Worm (Caenorhabditis elegans) whole organism, dauer: ENCODE data around the gene W03A5.2.

ENCODE experiments used
- unc-62 ChIP-seq: sonication (generic microtip); optimal IDR thresholded peaks from 2 replicates; lab custom pipeline; 2017; ENCODE audit warnings: missing biosample characterization, missing genetic modification reagents, missing genetic modification characterization

W03A5.2 gene

DNA sequence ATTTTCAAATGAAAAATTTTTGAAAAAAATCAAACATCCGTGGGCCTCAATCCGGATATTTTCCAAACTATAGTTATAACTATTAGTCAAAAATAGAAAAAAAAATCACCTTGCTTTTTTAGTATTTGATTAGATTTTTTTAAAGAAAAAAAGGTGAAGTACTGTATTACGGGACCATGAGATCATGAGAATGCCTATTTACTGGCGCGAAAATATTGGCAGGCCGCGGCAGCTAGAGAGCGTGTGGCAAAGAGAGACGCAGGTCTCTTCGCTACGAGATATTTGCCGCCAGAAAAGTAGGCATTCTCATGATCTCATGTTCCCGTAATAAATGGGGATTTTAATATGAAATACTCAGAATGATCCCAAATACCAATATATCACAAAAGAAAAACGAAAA lies 836 bp upstream of the W03A5.2 start:
- TF ChIP-seq unc-62 = no peak

DNA sequence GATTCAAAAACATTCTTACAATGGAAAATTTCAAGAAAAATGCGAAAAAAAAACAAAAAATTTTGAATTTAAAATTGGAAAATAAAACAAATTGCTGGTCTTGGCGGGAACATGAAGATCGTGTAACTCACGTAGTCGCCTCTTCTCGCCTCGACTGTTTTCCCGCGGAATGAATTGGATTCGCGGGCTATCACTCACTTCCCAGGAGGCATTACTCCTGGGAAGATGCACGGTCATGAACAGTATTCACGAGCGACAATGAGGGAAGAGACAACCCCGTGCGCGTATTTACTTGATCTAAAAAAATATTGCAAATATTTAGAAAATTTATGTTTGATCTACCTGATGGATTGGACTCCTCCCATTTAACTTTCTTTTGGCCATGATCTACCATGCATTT lies 480 bp downstream of the W03A5.2 start:
- no peak for TF ChIP-seq unc-62

DNA sequence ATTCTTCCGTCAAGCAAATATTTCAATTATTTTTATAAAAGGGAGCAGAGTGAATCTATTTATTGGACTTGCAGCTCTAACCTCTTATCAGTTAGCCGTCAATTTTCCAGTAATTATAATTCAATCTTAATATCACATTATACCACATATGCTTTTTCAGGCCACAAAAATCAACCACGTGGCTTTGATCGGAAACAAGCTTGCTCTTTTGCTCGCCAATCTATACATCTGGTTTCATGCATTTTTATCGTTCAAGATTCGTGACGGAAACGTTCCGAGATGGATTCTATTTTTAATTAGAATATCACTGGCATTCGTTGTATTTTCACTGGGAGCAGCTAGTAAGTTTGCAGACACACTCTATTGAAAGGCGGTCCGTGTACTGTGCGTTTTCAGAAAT lies 1.2 kb downstream of the W03A5.2 start:
- TF ChIP-seq unc-62 = no peak

DNA sequence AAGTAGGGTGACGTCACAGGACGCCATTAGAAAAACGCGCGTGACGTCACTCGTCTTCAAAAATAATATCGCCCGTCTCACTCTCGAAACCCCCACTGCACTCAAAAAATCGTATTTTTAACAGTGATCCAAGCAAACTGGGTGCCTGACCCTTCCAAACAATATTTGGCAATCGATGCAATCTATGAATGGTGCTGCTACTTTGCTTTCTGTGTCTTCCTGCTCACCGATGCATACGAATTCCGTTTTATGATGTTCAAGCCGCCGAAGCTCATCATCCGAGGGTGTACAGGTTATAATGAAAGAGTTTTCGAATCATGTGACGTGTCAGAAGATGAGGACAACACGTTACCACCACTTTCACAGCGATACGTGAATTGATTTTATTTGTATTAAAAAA lies 1.8 kb downstream of the W03A5.2 start, which contains the start of gene W03A5.1:
Gene W03A5.1 (plus strand): TSS at position 301 of the 400 bp plus-strand sequence.
- no peak for TF ChIP-seq unc-62

DNA sequence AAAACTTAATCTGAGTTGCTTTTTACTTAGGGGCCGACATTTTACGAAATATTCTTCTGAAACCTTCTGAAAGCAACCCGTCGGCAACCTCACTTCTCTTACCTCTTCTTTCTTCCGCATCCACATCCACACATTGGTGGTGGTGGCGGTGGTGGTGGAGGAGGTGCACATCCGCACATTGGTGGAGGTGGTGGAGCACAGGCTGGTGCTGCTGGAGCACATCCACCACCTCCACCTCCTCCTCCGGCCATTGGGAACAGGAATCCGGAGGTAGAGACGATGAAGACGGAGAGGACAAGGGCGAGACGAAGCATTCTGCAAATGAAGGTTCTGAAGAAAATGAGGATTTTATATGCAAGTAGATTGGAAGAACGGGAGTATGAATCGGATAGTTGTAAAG lies 7.8 kb downstream of the W03A5.2 start, which contains the start of gene grl-22:
Gene grl-22 (minus strand): TSS at position 332 of the 400 bp plus-strand sequence.
- no peak for TF ChIP-seq unc-62

DNA sequence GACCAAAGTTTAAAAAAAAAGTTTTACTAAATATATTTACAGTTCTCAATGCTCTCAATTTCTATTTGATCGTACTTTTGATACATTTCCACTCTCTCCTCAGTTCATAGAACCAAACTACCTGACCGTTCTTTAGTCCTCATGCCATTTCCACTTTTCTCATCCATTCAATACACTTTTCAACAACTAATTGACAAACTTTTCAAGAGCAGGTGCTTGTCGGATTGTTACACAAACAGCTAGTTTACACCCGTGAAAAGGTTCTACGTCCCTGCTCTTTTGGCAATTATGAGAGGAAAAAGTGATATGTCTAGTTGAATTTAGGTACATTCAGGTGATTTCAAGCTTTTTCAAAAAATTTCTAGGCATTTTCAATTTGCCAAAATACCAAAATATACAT lies 12.1 kb downstream of the W03A5.2 start:
- no peak for TF ChIP-seq unc-62

DNA sequence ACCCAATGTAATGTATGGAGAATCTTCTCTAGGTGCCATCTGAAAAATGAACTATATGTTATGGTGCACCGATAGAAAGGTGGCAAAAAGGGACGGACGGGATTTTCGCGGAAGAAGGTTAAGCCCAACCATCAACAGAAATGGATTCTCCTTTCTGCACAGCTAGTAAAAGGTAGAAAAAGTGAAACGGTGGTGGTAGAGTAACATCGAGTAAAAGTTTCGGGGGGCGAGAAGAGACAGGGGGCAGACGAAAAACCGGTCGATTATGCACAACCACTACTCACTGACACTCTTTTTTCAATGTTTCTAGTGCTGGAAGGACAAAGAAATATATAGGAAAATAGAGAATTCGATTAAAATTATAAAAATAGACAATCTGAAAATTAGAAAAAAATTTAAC lies 13.7 kb downstream of the W03A5.2 start:
- TF ChIP-seq unc-62 = no peak

DNA sequence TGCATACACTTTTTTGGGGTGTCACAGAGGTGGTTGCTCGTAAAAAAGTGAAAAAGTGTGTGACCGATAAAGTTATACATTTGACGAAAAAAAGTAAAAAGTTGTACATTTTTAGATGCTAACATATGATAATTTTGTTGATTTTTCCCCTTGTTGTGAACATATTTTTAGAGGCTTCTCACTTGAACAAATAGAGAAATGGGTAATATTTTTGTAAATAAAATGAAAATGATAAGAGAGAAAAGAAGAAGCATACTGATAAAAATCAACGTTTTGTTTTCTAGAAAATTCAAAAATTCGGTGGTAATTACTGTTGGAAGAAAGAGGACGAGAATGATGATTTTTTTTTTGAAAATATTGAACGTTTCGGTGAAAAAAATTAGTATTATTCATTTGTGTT lies 14.4 kb downstream of the W03A5.2 start:
- TF ChIP-seq unc-62 = no peak

DNA sequence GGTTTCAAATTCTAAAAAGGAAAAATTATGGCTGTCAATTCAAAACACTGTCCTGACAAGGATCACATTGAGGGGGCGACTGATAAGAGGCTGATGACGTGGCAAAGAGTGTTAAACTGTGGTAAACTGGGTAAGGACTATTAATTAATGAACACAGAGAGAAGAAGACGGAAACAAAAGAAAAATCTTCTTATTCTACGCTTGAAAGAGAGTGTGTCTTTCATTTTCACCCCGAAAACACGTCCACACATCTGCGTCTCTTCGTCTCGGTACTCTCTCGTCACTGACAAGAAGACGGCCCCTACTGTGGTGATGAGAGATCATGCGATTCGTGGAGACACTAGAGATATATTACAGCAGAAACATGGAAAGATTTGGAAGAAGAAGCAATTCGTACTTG lies 15.6 kb downstream of the W03A5.2 start:
- no peak for TF ChIP-seq unc-62

DNA sequence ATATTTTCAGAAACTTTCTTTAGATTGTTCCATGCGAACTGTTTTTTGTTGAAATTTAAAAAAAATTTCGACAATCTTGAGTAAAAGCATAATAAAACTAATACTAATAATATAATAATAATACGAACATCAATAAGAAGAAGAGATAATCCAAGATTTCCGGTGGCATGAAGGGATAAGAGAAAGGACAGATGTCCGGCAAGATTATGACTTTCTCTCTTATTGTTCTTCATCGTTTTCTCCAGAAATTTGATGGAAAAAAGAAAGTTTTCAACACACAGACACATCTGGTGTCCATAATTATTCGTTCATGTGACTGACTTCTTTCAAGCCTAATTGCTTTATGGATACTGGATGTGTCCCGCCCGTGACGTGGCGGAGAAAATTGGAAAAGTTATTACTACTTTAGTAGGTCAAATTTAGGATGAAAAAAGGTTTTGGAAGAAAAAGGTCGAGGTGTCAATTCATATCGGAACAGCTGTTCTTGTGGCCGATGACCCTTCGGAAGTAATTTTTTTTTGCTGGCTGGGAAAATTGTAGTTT lies 16.8 kb downstream of the W03A5.2 start:
- TF ChIP-seq unc-62 = no peak

DNA sequence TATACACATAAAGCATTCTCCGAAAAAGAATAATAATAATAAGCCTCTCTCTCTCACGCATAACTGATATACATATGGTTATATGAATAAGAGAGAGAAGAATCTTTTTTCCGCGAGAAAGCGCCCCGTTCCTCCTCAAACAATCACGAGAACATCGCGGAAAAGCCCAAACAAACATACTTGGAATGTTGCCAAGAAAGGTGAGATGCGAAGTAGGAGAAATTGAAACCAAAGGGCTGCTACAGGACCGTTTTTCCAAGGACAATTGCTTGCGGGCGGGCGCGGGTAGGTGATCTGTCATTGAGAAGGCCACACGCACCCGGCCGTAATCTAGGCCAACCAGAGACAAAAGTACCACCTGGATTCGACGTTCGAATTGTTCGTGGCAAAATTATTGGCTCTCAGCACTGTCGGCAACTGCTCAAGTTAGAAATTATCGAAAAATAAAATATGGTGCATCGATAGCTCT lies 17.9 kb downstream of the W03A5.2 start, which contains the start of gene dnj-24:
Gene dnj-24 (minus strand): TSS at position 419 of the 469 bp plus-strand sequence.
- TF ChIP-seq unc-62 = no peak

DNA sequence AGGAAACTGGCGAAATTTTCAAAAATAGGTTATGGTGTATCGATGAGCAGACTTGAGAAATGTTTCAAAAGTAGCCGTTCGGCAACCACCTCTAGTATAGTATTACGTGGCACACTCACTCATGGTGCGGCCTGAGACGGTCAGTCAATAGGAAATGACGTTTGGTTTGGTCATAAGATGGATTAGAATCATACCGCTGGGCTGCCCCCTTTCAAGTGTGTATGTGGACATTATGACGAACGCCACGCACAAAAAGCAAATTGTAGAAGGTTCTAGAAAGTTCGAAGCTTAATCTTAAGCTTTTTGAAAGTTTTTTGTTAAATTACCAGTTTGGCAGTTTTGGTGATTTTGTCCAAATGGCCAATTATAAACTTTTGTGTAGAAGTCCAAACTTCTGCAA lies 18.5 kb downstream of the W03A5.2 start:
- TF ChIP-seq unc-62 = no peak

DNA sequence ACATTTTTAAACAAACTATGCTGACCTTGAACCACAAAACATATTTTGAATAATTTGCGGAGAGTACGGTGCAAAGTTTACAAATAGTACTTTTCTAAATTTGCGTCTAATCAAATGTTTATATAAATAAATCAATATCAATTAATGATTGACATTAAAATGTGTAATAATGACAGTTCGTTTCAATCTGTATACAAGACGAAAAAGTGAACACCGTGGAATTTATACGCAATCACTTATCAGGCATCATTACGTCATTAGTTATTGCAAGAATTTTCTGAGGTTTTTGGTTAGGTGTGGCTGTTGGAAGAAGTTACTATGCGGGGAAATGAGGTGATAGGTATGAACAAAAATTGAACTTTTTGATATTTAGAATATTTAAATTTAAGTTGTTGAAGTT lies 21.3 kb downstream of the W03A5.2 start:
- TF ChIP-seq unc-62 = no peak

DNA sequence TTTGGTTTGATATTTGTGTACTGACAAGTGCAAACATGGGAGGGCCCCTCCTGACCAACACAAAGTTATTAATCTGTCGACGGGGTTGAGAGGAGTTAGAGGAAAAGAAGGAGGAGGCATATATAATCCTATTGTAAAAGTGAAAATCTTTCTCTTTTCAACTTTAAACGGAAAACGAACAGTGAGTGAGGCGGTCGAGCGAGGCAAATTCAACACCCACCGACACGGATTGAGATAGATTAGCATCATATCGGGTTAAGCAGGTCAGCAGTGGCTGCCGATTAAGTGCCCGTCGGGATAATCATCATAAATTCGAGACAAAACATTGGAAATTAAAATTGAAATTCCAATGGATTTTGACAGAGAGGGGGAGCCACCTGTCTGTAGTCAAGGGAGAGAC lies 30.5 kb downstream of the W03A5.2 start:
- TF ChIP-seq unc-62 = no peak

DNA sequence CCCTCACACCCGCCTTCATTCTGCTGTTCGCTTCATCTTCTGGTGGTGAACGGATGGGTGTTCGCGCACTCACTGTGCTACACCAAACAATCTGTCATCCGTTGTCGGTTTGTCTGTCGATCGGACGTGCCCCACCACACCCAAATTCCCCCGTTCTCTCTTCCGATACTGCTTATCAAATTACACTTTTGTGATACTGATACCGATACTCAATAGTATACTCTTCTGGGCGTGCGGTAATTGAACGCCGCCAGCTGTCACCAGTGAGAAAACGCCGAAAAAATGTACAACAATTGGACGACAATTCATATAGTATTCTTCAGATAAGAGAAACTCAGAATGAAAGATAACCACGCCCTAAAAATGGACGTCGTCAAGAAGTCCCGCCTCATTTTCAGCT lies 32.2 kb downstream of the W03A5.2 start:
- TF ChIP-seq unc-62 = no peak

DNA sequence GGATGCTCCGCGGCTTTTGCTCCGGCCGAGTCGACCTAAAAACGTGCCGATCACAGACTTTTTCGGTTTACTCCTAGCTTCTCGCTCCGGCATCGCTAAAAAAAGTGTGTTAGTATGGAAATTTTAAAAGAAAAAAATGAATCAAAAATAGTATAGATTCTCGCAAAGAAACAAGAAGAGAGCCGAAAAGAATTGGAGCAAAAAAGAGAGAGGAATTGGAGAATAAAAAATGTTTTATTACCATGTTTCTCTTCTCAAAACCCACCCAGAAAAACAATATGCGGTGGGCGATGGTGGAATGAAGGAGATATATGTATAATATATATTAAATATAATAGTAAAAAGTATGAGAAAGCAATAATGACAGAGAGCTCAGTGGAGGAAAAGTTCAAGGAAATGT lies 34.7 kb downstream of the W03A5.2 start, which contains the start of gene W03A5.6:
Gene W03A5.6 (minus strand): TSS at position 101 of the 400 bp plus-strand sequence.
- TF ChIP-seq unc-62 = no peak

DNA sequence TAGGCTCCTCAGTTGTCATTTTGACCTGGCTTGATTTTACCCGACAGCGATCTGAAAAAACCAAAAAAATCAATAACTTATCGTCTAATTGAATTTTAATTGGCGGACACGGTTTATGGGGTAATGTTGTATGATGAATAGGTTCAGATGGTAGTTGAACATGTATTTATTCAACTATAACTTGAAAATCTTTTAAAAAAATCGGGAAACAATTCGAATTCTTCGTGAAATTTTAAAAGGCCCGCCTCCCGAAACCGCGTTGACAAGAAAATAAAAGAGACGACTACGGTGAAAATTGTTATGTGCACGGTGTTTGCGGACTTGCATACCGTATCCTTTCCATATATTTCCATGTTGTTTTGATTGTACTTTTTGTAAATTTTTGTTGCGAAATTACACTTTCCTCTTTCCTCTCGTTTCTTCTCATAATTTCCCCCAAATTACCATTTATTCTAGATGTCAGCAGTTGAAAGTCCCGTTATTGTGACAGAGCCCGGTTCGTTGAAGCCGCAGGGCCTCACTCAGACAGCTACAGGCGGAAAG lies 36.9 kb downstream of the W03A5.2 start, which contains the start of the genes T24G10.2 and disl-2:
Gene T24G10.2 (minus strand): TSS at position 51 of the 543 bp plus-strand sequence.
Gene disl-2 (plus strand): TSS at position 457 of the 543 bp plus-strand sequence.
- TF ChIP-seq unc-62 = no peak

DNA sequence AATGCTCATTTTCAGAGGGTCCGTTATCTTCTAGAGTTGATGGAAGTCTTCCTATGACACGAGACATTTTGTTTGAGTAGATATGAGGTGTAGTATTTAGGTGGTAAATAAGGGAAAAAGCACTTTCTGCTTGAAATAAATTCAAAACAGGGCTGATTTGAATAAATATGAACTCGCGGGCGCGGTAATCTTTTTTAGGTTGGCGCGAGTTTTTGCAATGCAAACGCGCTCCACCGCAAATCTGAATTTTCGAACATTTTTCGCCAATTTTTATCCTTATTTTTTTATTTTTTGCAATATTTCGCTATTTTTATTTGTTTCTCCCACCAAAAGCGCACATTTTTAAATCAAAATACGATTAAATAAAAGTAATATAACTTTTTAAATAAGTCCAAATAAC lies 42.3 kb downstream of the W03A5.2 start, which contains the start of gene skpt-1:
Gene skpt-1 (minus strand): TSS at position 219 of the 400 bp plus-strand sequence.
- TF ChIP-seq unc-62 = no peak
